Fruit fly (Drosophila melanogaster) whole organism, embryonic: ENCODE data around the gene RpL34b.

Source experiments
- Asciz ChIP-seq: fragments of 200-800 bp; sonication (Bioruptor generic); optimal IDR thresholded peaks from 2 replicates; lab custom pipeline; 2017; ENCODE audit warnings: missing biosample characterization, mild to moderate bottlenecking, missing genetic modification characterization, missing genetic modification reagents
- CG10274 ChIP-seq: fragments of 200-800 bp; sonication (Bioruptor generic); optimal IDR thresholded peaks from 3 replicates; lab custom pipeline; 2017; ENCODE audit warnings: missing biosample characterization, mild to moderate bottlenecking, missing genetic modification characterization
- CG10654 ChIP-seq: fragments of 200-800 bp; sonication (Bioruptor generic); optimal IDR thresholded peaks from 2 replicates; lab custom pipeline; 2016; ENCODE audit warnings: missing biosample characterization, missing genetic modification characterization
- CG11093 ChIP-seq: fragments of 200-800 bp; sonication (Bioruptor generic); IDR thresholded peaks from 3 replicates; pipeline ENCODE4 v1.3.6; 2022; ENCODE audit warnings: missing biosample characterization, missing genetic modification characterization
- CG11504 ChIP-seq: fragments of 200-800 bp; sonication (Bioruptor generic); optimal IDR thresholded peaks from 3 replicates; lab custom pipeline; 2019; ENCODE audit warnings: missing biosample characterization, mild to moderate bottlenecking, missing genetic modification characterization, moderate library complexity
- CG12071 ChIP-seq: fragments of 200-800 bp; sonication (Bioruptor generic); optimal IDR thresholded peaks from 3 replicates; lab custom pipeline; 2018; ENCODE audit warnings: missing biosample characterization, mild to moderate bottlenecking, missing genetic modification characterization
- CG12659 ChIP-seq: fragments of 200-800 bp; sonication (Bioruptor generic); optimal IDR thresholded peaks from 3 replicates; lab custom pipeline; 2017; ENCODE audit warnings: mild to moderate bottlenecking, missing biosample characterization, missing genetic modification reagents, missing genetic modification characterization
- CG14050 ChIP-seq: fragments of 200-800 bp; sonication (Bioruptor generic); IDR thresholded peaks from 3 replicates; pipeline ENCODE4 v1.3.6; 2022; ENCODE audit warnings: missing biosample characterization, missing genetic modification characterization
- CG15073 ChIP-seq: fragments of 200-800 bp; sonication (Bioruptor generic); optimal IDR thresholded peaks from 2 replicates; lab custom pipeline; 2016; ENCODE audit warnings: missing biosample characterization, missing genetic modification characterization
- CG1647 ChIP-seq: fragments of 200-800 bp; sonication (Bioruptor generic); optimal IDR thresholded peaks from 3 replicates; lab custom pipeline; 2016; ENCODE audit warnings: missing biosample characterization, missing genetic modification characterization
- CG17612 ChIP-seq: fragments of 200-800 bp; sonication (Bioruptor generic); IDR thresholded peaks from 2 replicates; pipeline ENCODE4 v1.3.6; 2022; ENCODE audit warnings: missing biosample characterization, missing genetic modification characterization
- CG2120 ChIP-seq: fragments of 200-800 bp; sonication (Bioruptor generic); optimal IDR thresholded peaks from 3 replicates; lab custom pipeline; 2016; ENCODE audit warnings: missing biosample characterization, missing genetic modification characterization
- CG32767 ChIP-seq: fragments of 200-800 bp; sonication (Bioruptor generic); IDR thresholded peaks from 2 replicates; pipeline ENCODE4 v1.3.6; 2022; ENCODE audit warnings: missing biosample characterization, missing genetic modification characterization
- CG3281 ChIP-seq: fragments of 200-800 bp; sonication (Bioruptor generic); optimal IDR thresholded peaks from 3 replicates; lab custom pipeline; 2017; ENCODE audit warnings: missing biosample characterization, mild to moderate bottlenecking, missing genetic modification characterization
- CG34224 ChIP-seq: fragments of 200-800 bp; sonication (Bioruptor generic); IDR thresholded peaks from 3 replicates; pipeline ENCODE4 v1.3.6; 2022; ENCODE audit warnings: missing biosample characterization, missing genetic modification characterization; ENCODE audit not compliant: partially characterized antibody
- CG34422 ChIP-seq: fragments of 200-800 bp; sonication (Bioruptor generic); IDR thresholded peaks from 3 replicates; pipeline ENCODE4 v1.3.6; 2022; ENCODE audit warnings: missing biosample characterization, missing genetic modification characterization
- CG4617 ChIP-seq: fragments of 200-800 bp; sonication (Bioruptor generic); optimal IDR thresholded peaks from 3 replicates; lab custom pipeline; 2016; ENCODE audit warnings: missing biosample characterization, missing genetic modification characterization, borderline replicate concordance
- CG8281 ChIP-seq: fragments of 200-800 bp; sonication (Bioruptor generic); optimal IDR thresholded peaks from 2 replicates; lab custom pipeline; 2018; ENCODE audit warnings: missing biosample characterization, mild to moderate bottlenecking, missing genetic modification characterization, moderate library complexity
- CG9437 ChIP-seq: fragments of 200-800 bp; sonication (Bioruptor generic); optimal IDR thresholded peaks from 2 replicates; lab custom pipeline; 2018; ENCODE audit warnings: missing biosample characterization, mild to moderate bottlenecking, missing genetic modification characterization
- Dek ChIP-seq: fragments of 200-800 bp; sonication (Bioruptor generic); optimal IDR thresholded peaks from 3 replicates; lab custom pipeline; 2019; ENCODE audit warnings: missing biosample characterization, mild to moderate bottlenecking, missing genetic modification characterization, moderate library complexity
- Dip2 ChIP-seq: fragments of 200-800 bp; sonication (Bioruptor generic); IDR thresholded peaks from 2 replicates; pipeline ENCODE4 v1.3.6; 2022; ENCODE audit warnings: missing biosample characterization, missing genetic modification characterization
- Fer1 ChIP-seq: fragments of 200-800 bp; sonication (Bioruptor generic); optimal IDR thresholded peaks from 2 replicates; lab custom pipeline; 2017; ENCODE audit warnings: missing biosample characterization, mild to moderate bottlenecking, missing genetic modification characterization
- HHEX ChIP-seq: fragments of 200-800 bp; sonication (Bioruptor generic); optimal IDR thresholded peaks from 3 replicates; lab custom pipeline; 2017; ENCODE audit warnings: missing biosample characterization, mild to moderate bottlenecking, missing genetic modification characterization, missing genetic modification reagents
- HLHmδ ChIP-seq: fragments of 200-800 bp; sonication (Bioruptor generic); optimal IDR thresholded peaks from 2 replicates; lab custom pipeline; 2018; ENCODE audit warnings: missing biosample characterization, mild to moderate bottlenecking, missing genetic modification characterization, moderate library complexity
- MESR4 ChIP-seq: fragments of 200-800 bp; sonication (Bioruptor generic); optimal IDR thresholded peaks from 2 replicates; lab custom pipeline; 2018; ENCODE audit warnings: missing biosample characterization, mild to moderate bottlenecking, missing genetic modification characterization, moderate library complexity
- Xbp1 ChIP-seq: fragments of 200-800 bp; sonication (Bioruptor generic); optimal IDR thresholded peaks from 3 replicates; lab custom pipeline; 2016; ENCODE audit warnings: missing biosample characterization, mild to moderate bottlenecking, missing genetic modification characterization
- ci ChIP-seq: fragments of 200-800 bp; sonication (Bioruptor generic); IDR thresholded peaks from 3 replicates; pipeline ENCODE4 v1.3.6; 2022; ENCODE audit warnings: missing biosample characterization, missing genetic modification characterization
- dimm ChIP-seq: fragments of 200-800 bp; sonication (Bioruptor generic); IDR thresholded peaks from 2 replicates; pipeline ENCODE4 v1.3.6; 2022; ENCODE audit warnings: missing biosample characterization, missing genetic modification characterization
- disco-r ChIP-seq: fragments of 200-800 bp; sonication (Bioruptor generic); optimal IDR thresholded peaks from 2 replicates; lab custom pipeline; 2016; ENCODE audit warnings: missing biosample characterization, missing genetic modification characterization
- eve ChIP-seq, 2 experiments: fragments of >200 bp; optimal IDR thresholded peaks; 2 replicates each; lab custom pipeline; 2017; ENCODE audit warnings: missing biosample characterization in 2 of 2, missing genetic modification characterization in 2 of 2
- fd102C ChIP-seq: fragments of 200-800 bp; sonication (Bioruptor generic); optimal IDR thresholded peaks from 2 replicates; lab custom pipeline; 2018; ENCODE audit warnings: missing biosample characterization, mild to moderate bottlenecking, missing genetic modification characterization, moderate library complexity
- fd3F ChIP-seq: fragments of 200-800 bp; sonication (Bioruptor generic); optimal IDR thresholded peaks from 2 replicates; lab custom pipeline; 2018; ENCODE audit warnings: missing biosample characterization, mild to moderate bottlenecking, missing genetic modification characterization, moderate library complexity
- grn ChIP-seq: fragments of 200-800 bp; sonication (Bioruptor generic); optimal IDR thresholded peaks from 3 replicates; lab custom pipeline; 2017; ENCODE audit warnings: missing biosample characterization, missing genetic modification characterization
- hb ChIP-seq: fragments of 200-800 bp; sonication (Bioruptor generic); IDR thresholded peaks from 3 replicates; pipeline ENCODE4 v1.3.6; 2022; ENCODE audit warnings: missing biosample characterization, missing genetic modification characterization; ENCODE audit not compliant: partially characterized antibody
- her ChIP-seq: fragments of 200-800 bp; sonication (Bioruptor generic); optimal IDR thresholded peaks from 2 replicates; lab custom pipeline; 2016; ENCODE audit warnings: missing biosample characterization, missing genetic modification characterization
- lola ChIP-seq, 3 experiments: fragments of >200 bp in 2 of 3; fragments of 200-800 bp in 1 of 3; sonication (Bioruptor generic) in 1 of 3; optimal IDR thresholded peaks; 2 replicates each; lab custom pipeline; 2017 to 2019; ENCODE audit warnings: missing biosample characterization in 3 of 3, missing genetic modification characterization in 3 of 3, mild to moderate bottlenecking in 1 of 3, moderate library complexity in 1 of 3
- mam ChIP-seq: fragments of 200-800 bp; sonication (Bioruptor generic); optimal IDR thresholded peaks from 3 replicates; lab custom pipeline; 2016; ENCODE audit warnings: missing biosample characterization, missing genetic modification characterization
- org-1 ChIP-seq: fragments of 200-800 bp; sonication (Bioruptor generic); optimal IDR thresholded peaks from 2 replicates; lab custom pipeline; 2017; ENCODE audit warnings: missing biosample characterization, missing genetic modification characterization
- pfk ChIP-seq: fragments of 200-800 bp; sonication (Bioruptor generic); optimal IDR thresholded peaks from 2 replicates; lab custom pipeline; 2018; ENCODE audit warnings: missing biosample characterization, mild to moderate bottlenecking, missing genetic modification characterization, moderate library complexity
- pho ChIP-seq: fragments of 200-800 bp; sonication (Bioruptor generic); optimal IDR thresholded peaks from 2 replicates; lab custom pipeline; 2016; ENCODE audit warnings: missing biosample characterization, missing genetic modification characterization
- ro ChIP-seq: fragments of 200-800 bp; sonication (Bioruptor generic); IDR thresholded peaks from 2 replicates; pipeline ENCODE4 v1.3.6; 2022; ENCODE audit warnings: missing biosample characterization, missing genetic modification characterization
- sens ChIP-seq: fragments of 200-800 bp; sonication (Bioruptor generic); peaks from one replicate; lab custom pipeline; 2016; ENCODE audit warnings: missing biosample characterization, missing genetic modification characterization
- sim ChIP-seq: fragments of 200-800 bp; sonication (Bioruptor generic); IDR thresholded peaks from 2 replicates; pipeline ENCODE4 v1.3.6; 2022; ENCODE audit warnings: missing biosample characterization, missing genetic modification characterization
- so ChIP-seq: fragments of 200-800 bp; sonication (Bioruptor generic); IDR thresholded peaks from 3 replicates; pipeline ENCODE4 v1.3.6; 2022; ENCODE audit warnings: missing biosample characterization, missing genetic modification characterization
- stc ChIP-seq: fragments of 200-800 bp; sonication (Bioruptor generic); IDR thresholded peaks from 2 replicates; pipeline ENCODE4 v1.3.6; 2022; ENCODE audit warnings: missing biosample characterization, missing genetic modification characterization
- tll ChIP-seq, 2 experiments: fragments of 200-800 bp in 1 of 2; fragments of >200 bp in 1 of 2; sonication (Bioruptor generic) in 1 of 2; optimal IDR thresholded peaks; 2 replicates each; lab custom pipeline; 2017 to 2019; ENCODE audit warnings: missing biosample characterization in 2 of 2, missing genetic modification characterization in 2 of 2, mild to moderate bottlenecking in 1 of 2, moderate library complexity in 1 of 2
- ttk ChIP-seq: fragments of 200-800 bp; sonication (Bioruptor generic); IDR thresholded peaks from 2 replicates; pipeline ENCODE4 v2.1.2; 2022; ENCODE audit warnings: missing biosample characterization, missing genetic modification characterization
- unc-4 ChIP-seq: fragments of 200-800 bp; sonication (Bioruptor generic); IDR thresholded peaks from 2 replicates; pipeline ENCODE4 v1.3.6; 2022; ENCODE audit warnings: missing biosample characterization, missing genetic modification characterization; ENCODE audit not compliant: partially characterized antibody
- vvl ChIP-seq: fragments of 200-800 bp; sonication (Bioruptor generic); IDR thresholded peaks from 2 replicates; pipeline ENCODE4 v1.3.6; 2022; ENCODE audit warnings: missing biosample characterization, missing genetic modification characterization
- yki ChIP-seq: fragments of >200 bp; optimal IDR thresholded peaks from 3 replicates; lab custom pipeline; 2018

Gene RpL34b

dm6 chr3R:9394385-9395042 lies 6.5 kb downstream of the RpL34b start, which contains the start of gene FER (continued):
- TF ChIP-seq CG8281 (no peak), sim (GFP tag; lab: Robert Waterston, UW) (no peak), Xbp1 (no peak), dimm (GFP tag; lab: Robert Waterston, UW) (no peak), CG11093 (GFP tag; lab: Robert Waterston, UW) (no peak), Dek (tag; lab: Kevin White, UChicago) (peak; percentile 24), CG17612 (GFP tag; lab: Robert Waterston, UW) (no peak), CG4617 (GFP tag; lab: Kevin White, UChicago) (peak; percentile 6), CG1647 (peak; percentile 44), CG12659 (GFP tag; lab: Kevin White, UChicago) (no peak), CG34422 (peak; percentile 67; the same call in 1 of the 3 replicates), MESR4 (GFP tag; lab: Kevin White, UChicago) (peak; percentile 2), disco-r (GFP tag; lab: Kevin White, UChicago) (no peak), vvl (peak; percentile 75), ttk (GFP tag; lab: Robert Waterston, UW) (no peak), CG10654 (no peak), ro (GFP tag; lab: Robert Waterston, UW) (no peak), fd102C (GFP tag; lab: Kevin White, UChicago) (no peak), CG34224 (GFP tag; lab: Robert Waterston, UW) (peak; percentile 68; the same call in 1 of the 3 replicates), mam (GFP tag; lab: Kevin White, UChicago) (no peak), org-1 (GFP tag; lab: Kevin White, UChicago) (peak; percentile 5), Dip2 (GFP tag; lab: Robert Waterston, UW) (no peak), pho (GFP tag; lab: Kevin White, UChicago) (no peak), CG11504 (tag; lab: Kevin White, UChicago) (peak; percentile 1), CG12071 (GFP tag; lab: Kevin White, UChicago) (peak; percentile 73), CG32767 (GFP tag; lab: Robert Waterston, UW) (no peak), so (GFP tag; lab: Robert Waterston, UW) (peak; percentile 63; the same call in 2 of the 3 replicates), lola (GFP tag; optimal IDR thresholded peaks at IDR 0.05; lab: Kevin White, UChicago) (no peak), yki (lab: Kevin White, UChicago) (no peak), tll (GFP tag; optimal IDR thresholded peaks at IDR 0.05; lab: Kevin White, UChicago) (peak in 1 of 2 experiments; percentile 50), CG2120 (GFP tag; lab: Kevin White, UChicago) (peak; percentile 40), sens (peak; percentile 84), ci (GFP tag; lab: Robert Waterston, UW) (peak; percentile 85), hb (GFP tag; lab: Robert Waterston, UW) (no peak), HHEX (GFP tag; lab: Kevin White, UChicago) (peak; percentile 47), CG9437 (no peak), CG3281 (GFP tag; lab: Kevin White, UChicago) (peak; percentile 23), HLHmδ (GFP tag; lab: Kevin White, UChicago) (peak; percentile 76), Asciz (GFP tag; lab: Kevin White, UChicago) (peak; percentile 63), Fer1 (GFP tag; lab: Kevin White, UChicago) (peak; percentile 69), her (GFP tag; lab: Kevin White, UChicago) (peak; percentile 61), fd3F (GFP tag; lab: Kevin White, UChicago) (no peak), eve (GFP tag; optimal IDR thresholded peaks at IDR 0.05; lab: Kevin White, UChicago) (no peak), CG10274 (GFP tag; lab: Kevin White, UChicago) (no peak), CG14050 (GFP tag; lab: Robert Waterston, UW) (no peak), CG15073 (GFP tag; lab: Kevin White, UChicago) (no peak), pfk (GFP tag; lab: Kevin White, UChicago) (peak; percentile 57), stc (GFP tag; lab: Robert Waterston, UW) (peak; percentile 46; the same call in 1 of the 2 replicates), unc-4 (peak; percentile 55), grn (peak; percentile 24)
